Worm (Caenorhabditis elegans): ENCODE results near the gene T28A11.19.

- TF ChIP-seq skn-1 (tag; optimal IDR thresholded peaks at IDR 0.05): no peak
- TF ChIP-seq pag-3 (tag; optimal IDR thresholded peaks at IDR 0.05; ENCODE audit: borderline replicate concordance, insufficient read depth): no peak
- no peak for TF ChIP-seq sptf-1 (tag; optimal IDR thresholded peaks at IDR 0.05)
- no peak for TF ChIP-seq lin-39 (tag; optimal IDR thresholded peaks at IDR 0.05)
- no peak for TF ChIP-seq alr-1 (tag; optimal IDR thresholded peaks at IDR 0.05; ENCODE audit: borderline replicate concordance)
- TF ChIP-seq lin-15B (tag; optimal IDR thresholded peaks at IDR 0.05): no peak
- no peak for TF ChIP-seq rnt-1 (tag; optimal IDR thresholded peaks at IDR 0.05)
- no peak for TF ChIP-seq jun-1 (tag; optimal IDR thresholded peaks at IDR 0.05)
- TF ChIP-seq fkh-10 (GFP tag; optimal IDR thresholded peaks at IDR 0.05): no peak
- TF ChIP-seq dpl-1 (GFP tag; optimal IDR thresholded peaks at IDR 0.05): no peak
- TF ChIP-seq ama-1 (optimal IDR thresholded peaks at IDR 0.05): no peak
- no peak for TF ChIP-seq pqm-1 (tag; optimal IDR thresholded peaks at IDR 0.05)
- TF ChIP-seq zag-1 (tag; optimal IDR thresholded peaks at IDR 0.05): no peak
These were observed 34.4 kb downstream of the T28A11.19 start, which contains the start of gene K08D9.6 for ce11 chrV:3234887-3235286.
